Worm (Caenorhabditis elegans) whole organism, L4 larva: ENCODE data around the gene F07B10.7.

ENCODE experiments used
- ces-1 ChIP-seq: fragments of 150-350 bp; sonication (generic microtip); optimal IDR thresholded peaks from 4 replicates; lab custom pipeline; 2014; ENCODE audit warnings: missing biosample characterization, missing genetic modification reagents, missing genetic modification characterization
- daf-8 ChIP-seq: fragments of 200-800 bp; sonication (Bioruptor generic); IDR thresholded peaks from 2 replicates; pipeline ENCODE4 v1.3.6; 2022; ENCODE audit warnings: missing genetic modification characterization, missing compliant biosample characterization
- egl-27 ChIP-seq: sonication (generic microtip); optimal IDR thresholded peaks from 3 replicates; lab custom pipeline; 2017; ENCODE audit warnings: missing biosample characterization, missing genetic modification reagents, missing genetic modification characterization
- fos-1 ChIP-seq: fragments of 150-350 bp; optimal IDR thresholded peaks from 2 replicates; lab custom pipeline; 2014; ENCODE audit warnings: missing biosample characterization, missing genetic modification characterization
- lin-39 ChIP-seq: fragments of 150-350 bp; optimal IDR thresholded peaks from 2 replicates; lab custom pipeline; 2014; ENCODE audit warnings: missing biosample characterization, missing genetic modification reagents, missing genetic modification characterization
- lsy-2 ChIP-seq, 2 experiments: fragments of 150-350 bp in 1 of 2; sonication (generic microtip) in 1 of 2; optimal IDR thresholded peaks; 2 replicates each; lab custom pipeline; 2014 to 2017; ENCODE audit warnings: missing biosample characterization in 2 of 2, missing genetic modification characterization in 2 of 2
- nhr-237 ChIP-seq: sonication (generic microtip); optimal IDR thresholded peaks from 2 replicates; lab custom pipeline; 2017; ENCODE audit warnings: missing biosample characterization, missing genetic modification characterization
- nhr-25 ChIP-seq: sonication (generic microtip); optimal IDR thresholded peaks from 2 replicates; lab custom pipeline; 2017; ENCODE audit warnings: missing genetic modification characterization, mild to moderate bottlenecking, missing compliant biosample characterization, antibody characterized with exemption, moderate library complexity, borderline replicate concordance; ENCODE audit not compliant: insufficient read depth
- spr-3 ChIP-seq: fragments of 200-800 bp; sonication (Bioruptor generic); optimal IDR thresholded peaks from 2 replicates; lab custom pipeline; 2018; ENCODE audit warnings: mild to moderate bottlenecking, missing genetic modification characterization, missing compliant biosample characterization
- unc-62 ChIP-seq, 3 experiments: fragments of 150-350 bp in 1 of 3; sonication (generic microtip); optimal IDR thresholded peaks in 2 of 3; peaks in 1 of 3; 1 replicate in 1 of 3; 2 replicates in 2 of 3; lab custom pipeline; 2014 to 2017; ENCODE audit warnings: missing biosample characterization in 3 of 3, missing genetic modification characterization in 3 of 3, missing genetic modification reagents in 3 of 3, missing genotype in 1 of 3

ce11 chrV:11292682-11293081 is 32.2 kb upstream of the F07B10.7 start:
- TF ChIP-seq daf-8 (GFP tag; lab: Robert Waterston, UW) (no peak), fos-1 (tag; lab: Kevin White, UChicago) (no peak), egl-27 (tag; lab: Kevin White, UChicago) (no peak), nhr-25 (tag; lab: Kevin White, UChicago) (no peak), unc-62 (GFP tag; optimal IDR thresholded peaks at IDR 0.05 in 1 of 2; lab: Kevin White, UChicago) (no peak), unc-62 (tag; optimal IDR thresholded peaks at IDR 0.05; lab: Kevin White, UChicago) (no peak), ces-1 (GFP tag; lab: Kevin White, UChicago) (no peak), nhr-237 (tag; lab: Kevin White, UChicago) (no peak), lsy-2 (tag; optimal IDR thresholded peaks at IDR 0.05; lab: Kevin White, UChicago) (no peak), spr-3 (GFP tag; lab: Kevin White, UChicago) (no peak), lin-39 (tag; lab: Kevin White, UChicago) (no peak)
